Fruit fly (Drosophila melanogaster): ENCODE measurements around the gene comm3.
A peak's percentile ranks its signal among the peaks of the same experiment; 100 is the strongest.

comm3 gene

dm6 chr3L:15632653-15633052, 14.9 kb downstream of the comm3 start:
- TF ChIP-seq pan (optimal IDR thresholded peaks at IDR 0.05) = no peak
- TF ChIP-seq EcR (GFP tag; optimal IDR thresholded peaks at IDR 0.05) = no peak
- TF ChIP-seq usp (GFP tag; optimal IDR thresholded peaks at IDR 0.05) = no peak
- no peak for TF ChIP-seq psq (optimal IDR thresholded peaks at IDR 0.05)
- TF ChIP-seq CG8478 (optimal IDR thresholded peaks at IDR 0.05) = no peak
- TF ChIP-seq Dll (optimal IDR thresholded peaks at IDR 0.05) = no peak

dm6 chr3L:15631067-15631466, 16.5 kb downstream of the comm3 start:
- TF ChIP-seq CG8478 (optimal IDR thresholded peaks at IDR 0.05) (no peak), pan (optimal IDR thresholded peaks at IDR 0.05) (no peak), psq (optimal IDR thresholded peaks at IDR 0.05) (no peak), Dll (optimal IDR thresholded peaks at IDR 0.05) (no peak), EcR (GFP tag; optimal IDR thresholded peaks at IDR 0.05) (no peak), usp (GFP tag; optimal IDR thresholded peaks at IDR 0.05) (no peak)

- no peak for TF ChIP-seq Dll (optimal IDR thresholded peaks at IDR 0.05)
- TF ChIP-seq usp (GFP tag; optimal IDR thresholded peaks at IDR 0.05) = no peak
- TF ChIP-seq CG8478 (optimal IDR thresholded peaks at IDR 0.05) = no peak
- TF ChIP-seq psq (optimal IDR thresholded peaks at IDR 0.05) = no peak
- TF ChIP-seq EcR (GFP tag; optimal IDR thresholded peaks at IDR 0.05) = no peak
- no peak for TF ChIP-seq pan (optimal IDR thresholded peaks at IDR 0.05)
Observed at dm6 chr3L:15627295-15627694, 20.3 kb downstream of the comm3 start.

dm6 chr3L:15625676-15626414, 21.7 kb downstream of the comm3 start:
- no peak for TF ChIP-seq Dll (optimal IDR thresholded peaks at IDR 0.05)
- no peak for TF ChIP-seq pan (optimal IDR thresholded peaks at IDR 0.05)
- TF ChIP-seq CG8478 (optimal IDR thresholded peaks at IDR 0.05) = no peak
- TF ChIP-seq EcR (GFP tag; optimal IDR thresholded peaks at IDR 0.05) = peak; percentile 43 to 81
- TF ChIP-seq psq (optimal IDR thresholded peaks at IDR 0.05) = no peak

- TF ChIP-seq EcR (GFP tag; optimal IDR thresholded peaks at IDR 0.05) = no peak
- TF ChIP-seq pan (optimal IDR thresholded peaks at IDR 0.05) = no peak
- no peak for TF ChIP-seq psq (optimal IDR thresholded peaks at IDR 0.05)
- no peak for TF ChIP-seq Dll (optimal IDR thresholded peaks at IDR 0.05)
- TF ChIP-seq usp (GFP tag; optimal IDR thresholded peaks at IDR 0.05) = no peak
- TF ChIP-seq CG8478 (optimal IDR thresholded peaks at IDR 0.05) = no peak
Observed at dm6 chr3L:15624944-15625610, 22.5 kb downstream of the comm3 start.

dm6 chr3L:15624097-15624496, 23.5 kb downstream of the comm3 start:
- TF ChIP-seq usp (GFP tag; optimal IDR thresholded peaks at IDR 0.05) (no peak), CG8478 (optimal IDR thresholded peaks at IDR 0.05) (no peak), psq (optimal IDR thresholded peaks at IDR 0.05) (no peak), Dll (optimal IDR thresholded peaks at IDR 0.05) (no peak), pan (optimal IDR thresholded peaks at IDR 0.05) (no peak)

dm6 chr3L:15619626-15620247, 27.8 kb downstream of the comm3 start, which contains the start of gene Phs:
Phs (plus strand) TSS chr3L:15619901.
- TF ChIP-seq usp (GFP tag; optimal IDR thresholded peaks at IDR 0.05) (no peak), Dll (optimal IDR thresholded peaks at IDR 0.05) (peak; percentile 84), psq (optimal IDR thresholded peaks at IDR 0.05) (no peak), pan (optimal IDR thresholded peaks at IDR 0.05) (no peak)

- TF ChIP-seq EcR (GFP tag; optimal IDR thresholded peaks at IDR 0.05) = no peak
Observed at dm6 chr3L:15616900-15617299, 30.7 kb downstream of the comm3 start.

dm6 chr3L:15616490-15616889, 31.1 kb downstream of the comm3 start:
- no peak for TF ChIP-seq Dll (optimal IDR thresholded peaks at IDR 0.05)
- no peak for TF ChIP-seq usp (GFP tag; optimal IDR thresholded peaks at IDR 0.05)
- no peak for TF ChIP-seq psq (optimal IDR thresholded peaks at IDR 0.05)
- no peak for TF ChIP-seq pan (optimal IDR thresholded peaks at IDR 0.05)
- TF ChIP-seq EcR (GFP tag; optimal IDR thresholded peaks at IDR 0.05) = no peak
- no peak for TF ChIP-seq CG8478 (optimal IDR thresholded peaks at IDR 0.05)

dm6 chr3L:15612728-15613127, 34.8 kb downstream of the comm3 start, which contains the start of gene CG13449:
CG13449 (minus strand) TSS chr3L:15612828.
- TF ChIP-seq CG8478 (optimal IDR thresholded peaks at IDR 0.05) = no peak
- no peak for TF ChIP-seq usp (GFP tag; optimal IDR thresholded peaks at IDR 0.05)
- TF ChIP-seq psq (optimal IDR thresholded peaks at IDR 0.05) = no peak
- no peak for TF ChIP-seq EcR (GFP tag; optimal IDR thresholded peaks at IDR 0.05)
- no peak for TF ChIP-seq Dll (optimal IDR thresholded peaks at IDR 0.05)
- no peak for TF ChIP-seq pan (optimal IDR thresholded peaks at IDR 0.05)

dm6 chr3L:15610109-15610508, 37.5 kb downstream of the comm3 start, which contains the start of gene CG7650:
CG7650 (minus strand) TSS chr3L:15610386.
- no peak for TF ChIP-seq CG8478 (optimal IDR thresholded peaks at IDR 0.05)
- TF ChIP-seq EcR (GFP tag; optimal IDR thresholded peaks at IDR 0.05) = no peak
- no peak for TF ChIP-seq Dll (optimal IDR thresholded peaks at IDR 0.05)
- TF ChIP-seq usp (GFP tag; optimal IDR thresholded peaks at IDR 0.05) = no peak
- TF ChIP-seq pan (optimal IDR thresholded peaks at IDR 0.05) = no peak
- no peak for TF ChIP-seq psq (optimal IDR thresholded peaks at IDR 0.05)

- TF ChIP-seq EcR (GFP tag; optimal IDR thresholded peaks at IDR 0.05) = no peak
- TF ChIP-seq Dll (optimal IDR thresholded peaks at IDR 0.05) = no peak
- TF ChIP-seq usp (GFP tag; optimal IDR thresholded peaks at IDR 0.05) = no peak
- no peak for TF ChIP-seq psq (optimal IDR thresholded peaks at IDR 0.05)
- TF ChIP-seq pan (optimal IDR thresholded peaks at IDR 0.05) = no peak
- TF ChIP-seq CG8478 (optimal IDR thresholded peaks at IDR 0.05) = no peak
Observed at dm6 chr3L:15604979-15605378, 42.6 kb downstream of the comm3 start.

Measured in whole organism.